Fruit fly (Drosophila melanogaster) whole organism, embryonic: ENCODE measurements around the gene Ndfip.

Source experiments
- BEAF-32 ChIP-seq: fragments of 200-800 bp; sonication (Bioruptor generic); optimal IDR thresholded peaks from 3 replicates; lab custom pipeline; 2017; ENCODE audit warnings: missing biosample characterization, missing genetic modification characterization, mild to moderate bottlenecking, moderate library complexity, missing genetic modification reagents
- CG10274 ChIP-seq: fragments of 200-800 bp; sonication (Bioruptor generic); optimal IDR thresholded peaks from 3 replicates; lab custom pipeline; 2017; ENCODE audit warnings: missing biosample characterization, mild to moderate bottlenecking, missing genetic modification characterization
- CG10431 ChIP-seq: fragments of 200-800 bp; sonication (Bioruptor generic); optimal IDR thresholded peaks from 3 replicates; lab custom pipeline; 2018; ENCODE audit warnings: missing biosample characterization, mild to moderate bottlenecking, missing genetic modification characterization
- CG12104 ChIP-seq: fragments of 200-800 bp; sonication (Bioruptor generic); optimal IDR thresholded peaks from 3 replicates; lab custom pipeline; 2016; ENCODE audit warnings: missing biosample characterization, missing genetic modification characterization
- CG13123 ChIP-seq: fragments of 200-800 bp; sonication (Bioruptor generic); optimal IDR thresholded peaks from 2 replicates; lab custom pipeline; 2016; ENCODE audit warnings: missing biosample characterization, missing genetic modification characterization
- CG15269 ChIP-seq: fragments of 200-800 bp; sonication (Bioruptor generic); optimal IDR thresholded peaks from 2 replicates; lab custom pipeline; 2018; ENCODE audit warnings: missing biosample characterization, mild to moderate bottlenecking, missing genetic modification characterization, moderate library complexity
- CG1602 ChIP-seq: fragments of 200-800 bp; sonication (Bioruptor generic); optimal IDR thresholded peaks from 3 replicates; lab custom pipeline; 2016; ENCODE audit warnings: missing biosample characterization, missing genetic modification characterization
- CG1603 ChIP-seq: fragments of 200-800 bp; sonication (Bioruptor generic); optimal IDR thresholded peaks from 2 replicates; lab custom pipeline; 2019; ENCODE audit warnings: missing biosample characterization, mild to moderate bottlenecking, missing genetic modification characterization, moderate library complexity
- CG17186 ChIP-seq: fragments of 200-800 bp; sonication (Bioruptor generic); optimal IDR thresholded peaks from 3 replicates; lab custom pipeline; 2017; ENCODE audit warnings: missing biosample characterization, missing genetic modification reagents, missing genetic modification characterization
- CG17361 ChIP-seq: fragments of 200-800 bp; sonication (Bioruptor generic); IDR thresholded peaks from 3 replicates; pipeline ENCODE4 v1.3.6; 2022; ENCODE audit warnings: missing biosample characterization, missing genetic modification characterization
- CG2129 ChIP-seq: fragments of 200-800 bp; sonication (Bioruptor generic); IDR thresholded peaks from 2 replicates; pipeline ENCODE4 v1.3.6; 2022; ENCODE audit warnings: missing biosample characterization, missing genetic modification characterization; ENCODE audit not compliant: partially characterized antibody
- CG2202 ChIP-seq: fragments of 200-800 bp; sonication (Bioruptor generic); optimal IDR thresholded peaks from 2 replicates; lab custom pipeline; 2018; ENCODE audit warnings: missing biosample characterization, mild to moderate bottlenecking, missing genetic modification characterization
- CG3163 ChIP-seq: fragments of 200-800 bp; sonication (Bioruptor generic); optimal IDR thresholded peaks from 3 replicates; lab custom pipeline; 2016; ENCODE audit warnings: missing biosample characterization, missing genetic modification characterization
- CG33557 ChIP-seq: fragments of 200-800 bp; sonication (Bioruptor generic); optimal IDR thresholded peaks from 2 replicates; lab custom pipeline; 2019; ENCODE audit warnings: missing biosample characterization, mild to moderate bottlenecking, missing genetic modification characterization, moderate library complexity
- CG3847 ChIP-seq: fragments of 200-800 bp; sonication (Bioruptor generic); IDR thresholded peaks from 2 replicates; pipeline ENCODE4 v1.3.6; 2022; ENCODE audit warnings: missing biosample characterization, missing genetic modification characterization
- CG4820 ChIP-seq: fragments of 200-800 bp; sonication (Bioruptor generic); optimal IDR thresholded peaks from 3 replicates; lab custom pipeline; 2016; ENCODE audit warnings: missing biosample characterization, missing genetic modification characterization
- CG6654 ChIP-seq: fragments of 200-800 bp; sonication (Bioruptor generic); optimal IDR thresholded peaks from 2 replicates; lab custom pipeline; 2017; ENCODE audit warnings: missing biosample characterization, mild to moderate bottlenecking, missing genetic modification characterization
- CG7786 ChIP-seq: fragments of 200-800 bp; sonication (Bioruptor generic); optimal IDR thresholded peaks from 2 replicates; lab custom pipeline; 2016; ENCODE audit warnings: missing biosample characterization, missing genetic modification characterization
- CG8478 ChIP-seq: fragments of >200 bp; optimal IDR thresholded peaks from 2 replicates; lab custom pipeline; 2018
- CG9876 ChIP-seq: fragments of 200-800 bp; sonication (Bioruptor generic); optimal IDR thresholded peaks from 2 replicates; lab custom pipeline; 2016; ENCODE audit warnings: missing biosample characterization, missing genetic modification characterization
- CoRest ChIP-seq: fragments of 200-800 bp; sonication (Bioruptor generic); optimal IDR thresholded peaks from 3 replicates; lab custom pipeline; 2018; ENCODE audit warnings: missing biosample characterization, mild to moderate bottlenecking, missing genetic modification characterization, moderate library complexity
- Doc3 ChIP-seq: fragments of 200-800 bp; sonication (Bioruptor generic); IDR thresholded peaks from 3 replicates; pipeline ENCODE4 v1.3.6; 2022; ENCODE audit warnings: missing biosample characterization, missing genetic modification characterization; ENCODE audit not compliant: partially characterized antibody
- Dp ChIP-seq: fragments of 200-800 bp; sonication (Bioruptor generic); optimal IDR thresholded peaks from 2 replicates; lab custom pipeline; 2018; ENCODE audit warnings: missing biosample characterization, mild to moderate bottlenecking, missing genetic modification characterization, moderate library complexity
- Eip74EF ChIP-seq, 2 experiments: fragments of 200-800 bp in 1 of 2; fragments of >200 bp in 1 of 2; sonication (Bioruptor generic) in 1 of 2; optimal IDR thresholded peaks; 2 replicates each; lab custom pipeline; 2017 to 2019; ENCODE audit warnings: missing biosample characterization in 2 of 2, missing genetic modification characterization in 2 of 2, mild to moderate bottlenecking in 1 of 2, moderate library complexity in 1 of 2
- Elba2 ChIP-seq: fragments of 200-800 bp; sonication (Bioruptor generic); optimal IDR thresholded peaks from 3 replicates; lab custom pipeline; 2016; ENCODE audit warnings: missing biosample characterization, missing genetic modification characterization
- HLH4C ChIP-seq: fragments of 200-800 bp; sonication (Bioruptor generic); IDR thresholded peaks from 3 replicates; pipeline ENCODE4 v1.3.6; 2022; ENCODE audit warnings: missing biosample characterization, missing genetic modification characterization; ENCODE audit not compliant: partially characterized antibody
- HLH54F ChIP-seq: fragments of 200-800 bp; sonication (Bioruptor generic); optimal IDR thresholded peaks from 3 replicates; lab custom pipeline; 2016; ENCODE audit warnings: missing biosample characterization, missing genetic modification characterization
- Hey ChIP-seq: fragments of 200-800 bp; sonication (Bioruptor generic); optimal IDR thresholded peaks from 3 replicates; lab custom pipeline; 2018; ENCODE audit warnings: missing biosample characterization, mild to moderate bottlenecking, missing genetic modification characterization
- Hmx ChIP-seq: fragments of 200-800 bp; sonication (Bioruptor generic); optimal IDR thresholded peaks from 2 replicates; lab custom pipeline; 2016; ENCODE audit warnings: missing biosample characterization, missing genetic modification characterization
- Jarid2 ChIP-seq: fragments of 200-800 bp; sonication (Bioruptor generic); optimal IDR thresholded peaks from 3 replicates; lab custom pipeline; 2017; ENCODE audit warnings: mild to moderate bottlenecking, missing biosample characterization, missing genetic modification reagents, missing genetic modification characterization
- Kr ChIP-seq: fragments of 200-800 bp; sonication (Bioruptor generic); optimal IDR thresholded peaks from 2 replicates; lab custom pipeline; 2017; ENCODE audit warnings: missing biosample characterization, mild to moderate bottlenecking, missing genetic modification characterization
- Med ChIP-seq: fragments of 200-800 bp; sonication (Bioruptor generic); peaks from one replicate; lab custom pipeline; 2016; ENCODE audit warnings: missing biosample characterization, missing genetic modification characterization, mild to moderate bottlenecking, inconsistent platforms, moderate library complexity
- NFAT ChIP-seq: fragments of 200-800 bp; sonication (Bioruptor generic); IDR thresholded peaks from 2 replicates; pipeline ENCODE4 v1.3.6; 2022; ENCODE audit warnings: missing biosample characterization, missing genetic modification characterization
- NK7.1 ChIP-seq: fragments of 200-800 bp; sonication (Bioruptor generic); optimal IDR thresholded peaks from 3 replicates; lab custom pipeline; 2016; ENCODE audit warnings: missing biosample characterization, missing genetic modification characterization
- Nf-YA ChIP-seq: fragments of 200-800 bp; sonication (Bioruptor generic); IDR thresholded peaks from 2 replicates; pipeline ENCODE4 v1.3.6; 2022; ENCODE audit warnings: missing biosample characterization, missing genetic modification characterization
- Ssrp ChIP-seq: fragments of 200-800 bp; sonication (Bioruptor generic); optimal IDR thresholded peaks from 2 replicates; lab custom pipeline; 2018; ENCODE audit warnings: missing biosample characterization, mild to moderate bottlenecking, missing genetic modification characterization, moderate library complexity
- ac ChIP-seq: fragments of 200-800 bp; sonication (Bioruptor generic); optimal IDR thresholded peaks from 3 replicates; lab custom pipeline; 2017; ENCODE audit warnings: missing biosample characterization, mild to moderate bottlenecking, missing genetic modification characterization
- ato ChIP-seq: fragments of 200-800 bp; sonication (Bioruptor generic); IDR thresholded peaks from 2 replicates; pipeline ENCODE4 v1.3.6; 2022; ENCODE audit warnings: missing biosample characterization, missing genetic modification characterization; ENCODE audit not compliant: partially characterized antibody
- cg ChIP-seq: fragments of 200-800 bp; sonication (Bioruptor generic); optimal IDR thresholded peaks from 3 replicates; lab custom pipeline; 2019; ENCODE audit warnings: missing biosample characterization, mild to moderate bottlenecking, missing genetic modification characterization, moderate library complexity
- kni ChIP-seq: fragments of 200-800 bp; sonication (Bioruptor generic); optimal IDR thresholded peaks from 3 replicates; lab custom pipeline; 2017; ENCODE audit warnings: mild to moderate bottlenecking, missing biosample characterization, missing genetic modification reagents, missing genetic modification characterization
- luna ChIP-seq: fragments of 200-800 bp; sonication (Bioruptor generic); optimal IDR thresholded peaks from 2 replicates; lab custom pipeline; 2016; ENCODE audit warnings: missing biosample characterization, missing genetic modification characterization
- nmo ChIP-seq: fragments of 200-800 bp; sonication (Bioruptor generic); optimal IDR thresholded peaks from 2 replicates; lab custom pipeline; 2018; ENCODE audit warnings: missing biosample characterization, mild to moderate bottlenecking, missing genetic modification characterization, moderate library complexity
- scrt ChIP-seq: fragments of 200-800 bp; sonication (Bioruptor generic); optimal IDR thresholded peaks from 2 replicates; lab custom pipeline; 2018; ENCODE audit warnings: missing biosample characterization, mild to moderate bottlenecking, missing genetic modification characterization, moderate library complexity
- shn ChIP-seq: fragments of 200-800 bp; sonication (Bioruptor generic); optimal IDR thresholded peaks from 3 replicates; lab custom pipeline; 2016; ENCODE audit warnings: missing biosample characterization, missing genetic modification characterization
- sim ChIP-seq: fragments of 200-800 bp; sonication (Bioruptor generic); IDR thresholded peaks from 2 replicates; pipeline ENCODE4 v1.3.6; 2022; ENCODE audit warnings: missing biosample characterization, missing genetic modification characterization
- slou ChIP-seq: fragments of 200-800 bp; sonication (Bioruptor generic); optimal IDR thresholded peaks from 3 replicates; lab custom pipeline; 2016; ENCODE audit warnings: missing biosample characterization, missing genetic modification characterization
- so ChIP-seq: fragments of 200-800 bp; sonication (Bioruptor generic); IDR thresholded peaks from 3 replicates; pipeline ENCODE4 v1.3.6; 2022; ENCODE audit warnings: missing biosample characterization, missing genetic modification characterization
- sob ChIP-seq: fragments of 200-800 bp; sonication (Bioruptor generic); IDR thresholded peaks from 2 replicates; pipeline ENCODE4 v1.3.6; 2022; ENCODE audit warnings: missing biosample characterization, missing genetic modification characterization
- stwl ChIP-seq: fragments of 200-800 bp; sonication (Bioruptor generic); optimal IDR thresholded peaks from 3 replicates; lab custom pipeline; 2018; ENCODE audit warnings: missing biosample characterization, mild to moderate bottlenecking, missing genetic modification characterization, moderate library complexity
- tup ChIP-seq: fragments of 200-800 bp; sonication (Bioruptor generic); optimal IDR thresholded peaks from 2 replicates; lab custom pipeline; 2016; ENCODE audit warnings: missing biosample characterization, mild to moderate bottlenecking, missing genetic modification characterization, moderate library complexity

The Ndfip gene

dm6 chr3L:17611864-17612505 is 42.1 kb downstream of the Ndfip start (continued):
- TF ChIP-seq CG17186 (GFP tag; lab: Kevin White, UChicago) (no peak), CG4820 (no peak), Ssrp (tag; lab: Kevin White, UChicago) (no peak), CG13123 (GFP tag; lab: Kevin White, UChicago) (no peak), Doc3 (GFP tag; lab: Robert Waterston, UW) (no peak), cg (GFP tag; lab: Kevin White, UChicago) (peak; percentile 94), BEAF-32 (GFP tag; lab: Kevin White, UChicago) (no peak), luna (GFP tag; lab: Kevin White, UChicago) (no peak), CG33557 (no peak), slou (GFP tag; lab: Kevin White, UChicago) (no peak), Kr (GFP tag; lab: Kevin White, UChicago) (no peak), stwl (tag; lab: Kevin White, UChicago) (peak; percentile 3), shn (GFP tag; lab: Kevin White, UChicago) (no peak), CG1603 (tag; lab: Kevin White, UChicago) (no peak), CG7786 (no peak), scrt (GFP tag; lab: Kevin White, UChicago) (no peak), CG17361 (GFP tag; lab: Robert Waterston, UW) (no peak), Jarid2 (no peak), ac (GFP tag; lab: Kevin White, UChicago) (no peak), sim (GFP tag; lab: Robert Waterston, UW) (no peak), NK7.1 (GFP tag; lab: Kevin White, UChicago) (no peak), Hmx (GFP tag; lab: Kevin White, UChicago) (no peak), sob (no peak; the same call in 1 of the 2 replicates), tup (GFP tag; lab: Kevin White, UChicago) (no peak), CG6654 (GFP tag; lab: Kevin White, UChicago) (peak; percentile 100), CG2129 (GFP tag; lab: Robert Waterston, UW) (no peak), CG2202 (tag; lab: Kevin White, UChicago) (no peak), Med (GFP tag; lab: Kevin White, UChicago) (peak; percentile 46), CG1602 (GFP tag; lab: Kevin White, UChicago) (no peak), Dp (GFP tag; lab: Kevin White, UChicago) (peak; percentile 17), CG3847 (GFP tag; lab: Robert Waterston, UW) (no peak), CG9876 (GFP tag; lab: Kevin White, UChicago) (no peak), Nf-YA (GFP tag; lab: Robert Waterston, UW) (no peak), CG3163 (GFP tag; lab: Kevin White, UChicago) (peak; percentile 94), Hey (tag; lab: Kevin White, UChicago) (peak; percentile 19), CG15269 (tag; lab: Kevin White, UChicago) (no peak), CG8478 (lab: Kevin White, UChicago) (peak; percentile 86), Elba2 (GFP tag; lab: Kevin White, UChicago) (no peak), CG10274 (GFP tag; lab: Kevin White, UChicago) (no peak), CoRest (tag; lab: Kevin White, UChicago) (peak; percentile 30), kni (peak; percentile 30), Eip74EF (GFP tag; optimal IDR thresholded peaks at IDR 0.05; lab: Kevin White, UChicago) (peak in 1 of 2 experiments; percentile 65), NFAT (GFP tag; lab: Robert Waterston, UW) (no peak), so (no peak), CG10431 (peak; percentile 33), HLH4C (GFP tag; lab: Robert Waterston, UW) (0 out of 3 replicates have a peak, but pooled peaks have one; percentile 29), CG12104 (GFP tag; lab: Kevin White, UChicago) (no peak), ato (GFP tag; lab: Robert Waterston, UW) (0 out of 2 replicates have a peak, but pooled peaks have one; percentile 46), nmo (GFP tag; lab: Kevin White, UChicago) (peak; percentile 23), HLH54F (GFP tag; lab: Kevin White, UChicago) (no peak)
